Worm (Caenorhabditis elegans) whole organism, L4 larva: ENCODE results near the gene cpl-1.

Source experiments
- ZK546.5 ChIP-seq, 2 experiments: sonication (generic microtip); optimal IDR thresholded peaks; 2 replicates each; lab custom pipeline; 2017; ENCODE audit warnings: missing biosample characterization in 2 of 2, missing genetic modification characterization in 2 of 2
- ama-1 ChIP-seq: fragments of 150-350 bp; optimal IDR thresholded peaks from 2 replicates; lab custom pipeline; 2014; ENCODE audit warnings: inconsistent platforms, mixed read lengths
- fos-1 ChIP-seq: fragments of 150-350 bp; optimal IDR thresholded peaks from 2 replicates; lab custom pipeline; 2014; ENCODE audit warnings: missing biosample characterization, missing genetic modification characterization
- gei-8 ChIP-seq: fragments of 200-800 bp; sonication (Bioruptor generic); optimal IDR thresholded peaks from 2 replicates; lab custom pipeline; 2018; ENCODE audit warnings: mild to moderate bottlenecking, missing genetic modification characterization, missing compliant biosample characterization
- hlh-11 ChIP-seq: fragments of 200-800 bp; sonication (Bioruptor generic); optimal IDR thresholded peaks from 2 replicates; lab custom pipeline; 2018; ENCODE audit warnings: mild to moderate bottlenecking, missing genetic modification characterization, missing compliant biosample characterization
- lim-7 ChIP-seq: fragments of 200-800 bp; sonication (Bioruptor generic); IDR thresholded peaks from 2 replicates; pipeline ENCODE4 v1.3.6; 2022; ENCODE audit warnings: missing genetic modification characterization, missing compliant biosample characterization
- lin-39 ChIP-seq: fragments of 150-350 bp; optimal IDR thresholded peaks from 2 replicates; lab custom pipeline; 2014; ENCODE audit warnings: missing biosample characterization, missing genetic modification reagents, missing genetic modification characterization
- lir-3 ChIP-seq: sonication (generic microtip); optimal IDR thresholded peaks from 2 replicates; lab custom pipeline; 2016; ENCODE audit warnings: mild to moderate bottlenecking, missing genetic modification characterization, missing compliant biosample characterization
- nhr-76 ChIP-seq: fragments of 150-350 bp; optimal IDR thresholded peaks from 2 replicates; lab custom pipeline; 2014; ENCODE audit warnings: missing biosample characterization, missing genetic modification characterization

- no peak for TF ChIP-seq nhr-76 (tag; lab: Kevin White, UChicago)
- TF ChIP-seq lir-3 (tag; lab: Kevin White, UChicago) = no peak
- no peak for TF ChIP-seq hlh-11 (tag; lab: Kevin White, UChicago)
- no peak for TF ChIP-seq lim-7 (GFP tag; lab: Robert Waterston, UW)
- no peak for TF ChIP-seq gei-8 (GFP tag; lab: Kevin White, UChicago)
- no peak for TF ChIP-seq ZK546.5 (tag; optimal IDR thresholded peaks at IDR 0.05; lab: Kevin White, UChicago)
- no peak for TF ChIP-seq fos-1 (tag; lab: Kevin White, UChicago)
- no peak for TF ChIP-seq lin-39
- no peak for TF ChIP-seq ama-1 (lab: Kevin White, UChicago)
Observed at ce11 chrV:16550680-16551079, 44.5 kb downstream of the cpl-1 start, which contains the start of gene srbc-65.
